Fruit fly (Drosophila melanogaster): ENCODE results near the gene Prosbeta2R1.
A peak's percentile ranks its signal among the peaks of the same experiment; 100 is the strongest.

Gene Prosbeta2R1

dm6 chrX:5764001-5764892 is 44.5 kb upstream of the Prosbeta2R1 start, which contains the start of the genes MAPk-Ak2 and CG42699 (continued):
- TF ChIP-seq Scr (GFP tag; IDR thresholded peaks at IDR 0.05; ENCODE audit: partially characterized antibody) = peak; percentile 66
- no peak for TF ChIP-seq CG10431 (GFP tag; optimal IDR thresholded peaks at IDR 0.05)
- peak; percentile 63 for TF ChIP-seq CG18262 (tag; optimal IDR thresholded peaks at IDR 0.05)
- TF ChIP-seq Fer1 (GFP tag; optimal IDR thresholded peaks at IDR 0.05) = peak; percentile 85
- TF ChIP-seq CHES-1-like (GFP tag; optimal IDR thresholded peaks at IDR 0.05) = peak; percentile 87
- TF ChIP-seq CG9437 (GFP tag; optimal IDR thresholded peaks at IDR 0.05) = peak; percentile 92
- TF ChIP-seq CG7987 (GFP tag; optimal IDR thresholded peaks at IDR 0.05) = peak; percentile 95
- TF ChIP-seq CG8478 (optimal IDR thresholded peaks at IDR 0.05) = no peak
- peak; percentile 62 for TF ChIP-seq Camta (GFP tag; optimal IDR thresholded peaks at IDR 0.05)
- TF ChIP-seq CG17186 (GFP tag; optimal IDR thresholded peaks at IDR 0.05) = peak; percentile 4
- TF ChIP-seq CG16815 (GFP tag; optimal IDR thresholded peaks at IDR 0.05) = no peak
- peak; percentile 48 to 82 for TF ChIP-seq dpn (GFP tag; optimal IDR thresholded peaks at IDR 0.05)
- peak; percentile 50 for TF ChIP-seq abd-A (tag; optimal IDR thresholded peaks at IDR 0.05)
- peak; percentile 76 for TF ChIP-seq Mes4 (GFP tag; optimal IDR thresholded peaks at IDR 0.05)
- TF ChIP-seq bab2 (GFP tag; optimal IDR thresholded peaks at IDR 0.05) = peak; percentile 85
- TF ChIP-seq CG3407 (GFP tag; optimal IDR thresholded peaks at IDR 0.05) = peak; percentile 90
- TF ChIP-seq twi (tag; optimal IDR thresholded peaks at IDR 0.05) = peak; percentile 15
- TF ChIP-seq gcm2 (GFP tag; optimal IDR thresholded peaks at IDR 0.05) = peak; percentile 26
- TF ChIP-seq CG6791 (GFP tag; IDR thresholded peaks at IDR 0.05; ENCODE audit: partially characterized antibody) = peak; percentile 79
- TF ChIP-seq tup (GFP tag; optimal IDR thresholded peaks at IDR 0.05) = peak; percentile 54
- peak; percentile 82 for TF ChIP-seq hb (GFP tag; IDR thresholded peaks at IDR 0.05; ENCODE audit: partially characterized antibody)
- TF ChIP-seq salm (tag; optimal IDR thresholded peaks at IDR 0.05) = peak; percentile 62
- peak; percentile 73 for TF ChIP-seq CG11695 (GFP tag; IDR thresholded peaks at IDR 0.05)
- peak; percentile 76 for TF ChIP-seq MESR4 (GFP tag; optimal IDR thresholded peaks at IDR 0.05)
- no peak for TF ChIP-seq ken (GFP tag; IDR thresholded peaks at IDR 0.05)
- TF ChIP-seq Taf1 (GFP tag; IDR thresholded peaks at IDR 0.05) = no peak
- peak; percentile 69 for TF ChIP-seq gsb-n (tag; optimal IDR thresholded peaks at IDR 0.05)
- TF ChIP-seq CG14710 (tag; optimal IDR thresholded peaks at IDR 0.05) = peak; percentile 65
- TF ChIP-seq her (GFP tag; optimal IDR thresholded peaks at IDR 0.05) = peak; percentile 85
- TF ChIP-seq CG7786 (GFP tag; optimal IDR thresholded peaks at IDR 0.05) = peak; percentile 56
- peak; percentile 91 for TF ChIP-seq CG4707 (GFP tag; optimal IDR thresholded peaks at IDR 0.05)
- TF ChIP-seq Lhr (GFP tag; optimal IDR thresholded peaks at IDR 0.05) = peak; percentile 71
- peak; percentile 82 for TF ChIP-seq CG6765 (GFP tag; optimal IDR thresholded peaks at IDR 0.05)
- TF ChIP-seq CG1233 (GFP tag; optimal IDR thresholded peaks at IDR 0.05) = peak; percentile 92
- TF ChIP-seq so (GFP tag; IDR thresholded peaks at IDR 0.05) = peak; percentile 86
- TF ChIP-seq CG8765 (GFP tag; IDR thresholded peaks at IDR 0.05) = no peak
- TF ChIP-seq D (optimal IDR thresholded peaks at IDR 0.05) = no peak
- TF ChIP-seq D (GFP tag; optimal IDR thresholded peaks at IDR 0.05) = peak; percentile 74
- peak; percentile 82 for TF ChIP-seq onecut (GFP tag; IDR thresholded peaks at IDR 0.05)
- TF ChIP-seq croc (GFP tag; conservative IDR thresholded peaks at IDR 0.05) = no peak
- TF ChIP-seq disco-r (GFP tag; optimal IDR thresholded peaks at IDR 0.05) = peak; percentile 68
- TF ChIP-seq CG7556 (GFP tag; optimal IDR thresholded peaks at IDR 0.05) = peak; percentile 80
- TF ChIP-seq ab (GFP tag; optimal IDR thresholded peaks at IDR 0.05) = no peak
- peak; percentile 66; the same call in 2 of the 3 replicates for TF ChIP-seq Opbp (GFP tag; IDR thresholded peaks at IDR 0.05; ENCODE audit: partially characterized antibody)
- TF ChIP-seq CG16779 (GFP tag; IDR thresholded peaks at IDR 0.05) = peak; percentile 36; the same call in 1 of the 2 replicates
- no peak for TF ChIP-seq dati (GFP tag; IDR thresholded peaks at IDR 0.05)
- no peak for TF ChIP-seq h (optimal IDR thresholded peaks at IDR 0.05)
- TF ChIP-seq CG4730 (GFP tag; IDR thresholded peaks at IDR 0.05) = peak; percentile 7; the same call in 1 of the 2 replicates
- TF ChIP-seq Neu2 (GFP tag; optimal IDR thresholded peaks at IDR 0.05; ENCODE audit: borderline replicate concordance) = no peak
